Worm (Caenorhabditis elegans) whole organism, L1 larva: ENCODE data around the gene C50H2.13.

Source experiments
- C04F5.9 ChIP-seq: sonication (generic microtip); optimal IDR thresholded peaks from 2 replicates; lab custom pipeline; 2016; ENCODE audit warnings: missing genetic modification characterization, missing compliant biosample characterization
- F16B12.6 ChIP-seq: fragments of 150-350 bp; optimal IDR thresholded peaks from 2 replicates; lab custom pipeline; 2014; ENCODE audit warnings: missing biosample characterization, missing genetic modification characterization
- alr-1 ChIP-seq: fragments of 200-800 bp; sonication (Bioruptor generic); optimal IDR thresholded peaks from 2 replicates; lab custom pipeline; 2018; ENCODE audit warnings: borderline replicate concordance, mild to moderate bottlenecking, missing genetic modification characterization, missing compliant biosample characterization
- ama-1 ChIP-seq: fragments of 150-350 bp; optimal IDR thresholded peaks from 2 replicates; lab custom pipeline; 2014
- ceh-82 ChIP-seq, 3 experiments: fragments of 150-350 bp in 1 of 3; sonication (generic microtip) in 2 of 3; optimal IDR thresholded peaks; 2 replicates each; lab custom pipeline; 2014 to 2017; ENCODE audit warnings: missing biosample characterization in 3 of 3, missing genetic modification characterization in 3 of 3
- ceh-88 ChIP-seq: fragments of 200-800 bp; sonication (Bioruptor generic); IDR thresholded peaks from 2 replicates; pipeline ENCODE4 v1.3.6; 2022; ENCODE audit warnings: missing genetic modification characterization, missing compliant biosample characterization
- dsc-1 ChIP-seq: sonication (generic microtip); optimal IDR thresholded peaks from 2 replicates; lab custom pipeline; 2016; ENCODE audit warnings: mild to moderate bottlenecking, missing genetic modification characterization, missing compliant biosample characterization
- efl-3 ChIP-seq: fragments of 200-800 bp; sonication (Bioruptor generic); optimal IDR thresholded peaks from 2 replicates; lab custom pipeline; 2018; ENCODE audit warnings: mild to moderate bottlenecking, missing genetic modification characterization, missing compliant biosample characterization
- egl-27 ChIP-seq, 2 experiments: fragments of 150-350 bp in 1 of 2; sonication (generic microtip); optimal IDR thresholded peaks; 3 replicates each; lab custom pipeline; 2017 to 2018; ENCODE audit warnings: missing biosample characterization in 2 of 2, missing genetic modification characterization in 2 of 2, missing genetic modification reagents in 2 of 2
- ets-5 ChIP-seq: fragments of 200-800 bp; sonication (Bioruptor generic); IDR thresholded peaks from 2 replicates; pipeline ENCODE4 v1.3.6; 2022; ENCODE audit warnings: missing genetic modification characterization, missing compliant biosample characterization
- fkh-4 ChIP-seq: sonication (generic microtip); optimal IDR thresholded peaks from 2 replicates; lab custom pipeline; 2016; ENCODE audit warnings: missing compliant biosample characterization, missing genetic modification characterization, borderline replicate concordance
- jun-1 ChIP-seq: fragments of 150-350 bp; optimal IDR thresholded peaks from 2 replicates; lab custom pipeline; 2014; ENCODE audit warnings: missing biosample characterization, missing genetic modification reagents, missing genetic modification characterization
- lin-13 ChIP-seq: fragments of 150-350 bp; optimal IDR thresholded peaks from 2 replicates; lab custom pipeline; 2014; ENCODE audit warnings: missing biosample characterization, missing genetic modification reagents, missing genetic modification characterization
- lin-14 ChIP-seq: fragments of 200-800 bp; sonication (Bioruptor generic); optimal IDR thresholded peaks from 2 replicates; lab custom pipeline; 2018; ENCODE audit warnings: mild to moderate bottlenecking, missing genetic modification characterization, moderate library complexity, missing compliant biosample characterization
- lin-15B ChIP-seq: fragments of 150-350 bp; sonication (generic microtip); optimal IDR thresholded peaks from 3 replicates; lab custom pipeline; 2014; ENCODE audit warnings: missing biosample characterization, missing genetic modification characterization
- lir-3 ChIP-seq: sonication (generic microtip); optimal IDR thresholded peaks from 2 replicates; lab custom pipeline; 2016; ENCODE audit warnings: mild to moderate bottlenecking, missing genetic modification characterization, moderate library complexity, missing compliant biosample characterization; ENCODE audit not compliant: poor library complexity
- mdl-1 ChIP-seq, 2 experiments: fragments of 150-350 bp; optimal IDR thresholded peaks; 2 replicates each; lab custom pipeline; 2014 to 2017; ENCODE audit warnings: missing biosample characterization in 2 of 2, missing genetic modification characterization in 2 of 2, inconsistent platforms in 1 of 2
- mef-2 ChIP-seq: fragments of 150-350 bp; optimal IDR thresholded peaks from 2 replicates; lab custom pipeline; 2014; ENCODE audit warnings: missing biosample characterization, missing genetic modification characterization
- nhr-12 ChIP-seq: sonication (generic microtip); optimal IDR thresholded peaks from 2 replicates; lab custom pipeline; 2017; ENCODE audit warnings: missing biosample characterization, missing genetic modification characterization
- nhr-20 ChIP-seq: sonication (generic microtip); optimal IDR thresholded peaks from 2 replicates; lab custom pipeline; 2016; ENCODE audit warnings: mild to moderate bottlenecking, missing genetic modification characterization, missing compliant biosample characterization
- nhr-237 ChIP-seq: fragments of 150-350 bp; optimal IDR thresholded peaks from 2 replicates; lab custom pipeline; 2014; ENCODE audit warnings: missing biosample characterization, missing genetic modification characterization
- nhr-28 ChIP-seq: fragments of 150-350 bp; optimal IDR thresholded peaks from 2 replicates; lab custom pipeline; 2014; ENCODE audit warnings: missing biosample characterization, missing genetic modification characterization
- nhr-71 ChIP-seq: sonication (generic microtip); optimal IDR thresholded peaks from 2 replicates; lab custom pipeline; 2016; ENCODE audit warnings: mild to moderate bottlenecking, missing genetic modification characterization, moderate library complexity, missing compliant biosample characterization
- nhr-76 ChIP-seq: sonication (generic microtip); optimal IDR thresholded peaks from 2 replicates; lab custom pipeline; 2017; ENCODE audit warnings: missing biosample characterization, missing genetic modification characterization
- nhr-77 ChIP-seq: fragments of 150-350 bp; optimal IDR thresholded peaks from 2 replicates; lab custom pipeline; 2014; ENCODE audit warnings: missing biosample characterization, missing genetic modification characterization
- pax-3 ChIP-seq: fragments of 200-800 bp; sonication (Bioruptor generic); optimal IDR thresholded peaks from 2 replicates; lab custom pipeline; 2018; ENCODE audit warnings: mild to moderate bottlenecking, missing genetic modification characterization, moderate library complexity, missing compliant biosample characterization
- pqm-1 ChIP-seq: sonication (generic microtip); optimal IDR thresholded peaks from 3 replicates; lab custom pipeline; 2017; ENCODE audit warnings: missing biosample characterization, missing genetic modification characterization
- rnt-1 ChIP-seq: sonication (generic microtip); optimal IDR thresholded peaks from 2 replicates; lab custom pipeline; 2016; ENCODE audit warnings: mild to moderate bottlenecking, missing genetic modification characterization, moderate library complexity, missing compliant biosample characterization
- sox-4 ChIP-seq: sonication (generic microtip); optimal IDR thresholded peaks from 2 replicates; lab custom pipeline; 2016; ENCODE audit warnings: missing genetic modification characterization, missing compliant biosample characterization
- sptf-1 ChIP-seq: fragments of 150-350 bp; optimal IDR thresholded peaks from 2 replicates; lab custom pipeline; 2014; ENCODE audit warnings: missing biosample characterization, missing genetic modification characterization
- tbx-2 ChIP-seq: sonication (generic microtip); optimal IDR thresholded peaks from 2 replicates; lab custom pipeline; 2016; ENCODE audit warnings: missing genetic modification characterization, missing compliant biosample characterization
- unc-30 ChIP-seq: sonication (generic microtip); optimal IDR thresholded peaks from 2 replicates; lab custom pipeline; 2017; ENCODE audit warnings: missing biosample characterization, missing genetic modification characterization
- unc-86 ChIP-seq: sonication (generic microtip); optimal IDR thresholded peaks from 2 replicates; lab custom pipeline; 2016; ENCODE audit warnings: missing genetic modification characterization, missing compliant biosample characterization
- unc-98 ChIP-seq: fragments of 200-800 bp; sonication (Bioruptor generic); IDR thresholded peaks from 2 replicates; pipeline ENCODE4 v1.3.6; 2022; ENCODE audit warnings: missing genetic modification characterization, missing compliant biosample characterization
- zag-1 ChIP-seq: fragments of 150-350 bp; optimal IDR thresholded peaks from 2 replicates; lab custom pipeline; 2014; ENCODE audit warnings: missing biosample characterization, missing genetic modification characterization
- ztf-11 ChIP-seq, 2 experiments: sonication (generic microtip); optimal IDR thresholded peaks; 2 replicates each; lab custom pipeline; 2016 to 2017; ENCODE audit warnings: missing genetic modification characterization in 2 of 2, missing biosample characterization in 1 of 2, missing compliant biosample characterization in 1 of 2
- ztf-4 ChIP-seq: fragments of 150-350 bp; optimal IDR thresholded peaks from 2 replicates; lab custom pipeline; 2014; ENCODE audit warnings: missing biosample characterization, missing genetic modification characterization

The C50H2.13 gene

DNA sequence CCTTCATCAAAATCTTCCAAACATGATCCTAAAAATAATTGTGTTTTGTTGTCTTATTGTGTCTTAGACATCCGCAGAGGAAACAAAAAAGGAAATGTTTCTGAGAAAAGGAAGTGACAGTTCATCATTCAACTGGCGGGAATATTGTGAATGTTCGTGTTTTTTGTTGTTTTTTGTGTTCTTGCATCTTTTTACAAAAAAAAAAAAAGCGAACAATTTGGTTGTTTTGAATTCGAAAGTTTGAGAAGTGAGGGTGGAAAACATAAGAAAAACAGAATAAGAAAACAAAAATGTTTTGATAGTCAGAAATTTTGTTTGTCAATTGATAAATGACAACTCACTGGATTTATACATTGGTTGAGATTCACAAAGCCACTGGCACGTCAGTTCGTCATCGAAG is 16.7 kb upstream of the C50H2.13 start:
- TF ChIP-seq nhr-76 (tag; lab: Kevin White, UChicago): no peak
- TF ChIP-seq ztf-11 (tag; optimal IDR thresholded peaks at IDR 0.05; lab: Kevin White, UChicago): no peak
- TF ChIP-seq nhr-237 (tag; lab: Kevin White, UChicago): no peak
- no peak for TF ChIP-seq efl-3
- TF ChIP-seq rnt-1 (tag; lab: Kevin White, UChicago): no peak
- TF ChIP-seq tbx-2: no peak
- no peak for TF ChIP-seq zag-1 (tag; lab: Kevin White, UChicago)
- TF ChIP-seq dsc-1: no peak
- no peak for TF ChIP-seq lir-3 (tag; lab: Kevin White, UChicago)
- no peak for TF ChIP-seq unc-98 (GFP tag; lab: Robert Waterston, UW)
- TF ChIP-seq pax-3 (tag; lab: Kevin White, UChicago): no peak
- no peak for TF ChIP-seq lin-15B (tag; lab: Kevin White, UChicago)

DNA sequence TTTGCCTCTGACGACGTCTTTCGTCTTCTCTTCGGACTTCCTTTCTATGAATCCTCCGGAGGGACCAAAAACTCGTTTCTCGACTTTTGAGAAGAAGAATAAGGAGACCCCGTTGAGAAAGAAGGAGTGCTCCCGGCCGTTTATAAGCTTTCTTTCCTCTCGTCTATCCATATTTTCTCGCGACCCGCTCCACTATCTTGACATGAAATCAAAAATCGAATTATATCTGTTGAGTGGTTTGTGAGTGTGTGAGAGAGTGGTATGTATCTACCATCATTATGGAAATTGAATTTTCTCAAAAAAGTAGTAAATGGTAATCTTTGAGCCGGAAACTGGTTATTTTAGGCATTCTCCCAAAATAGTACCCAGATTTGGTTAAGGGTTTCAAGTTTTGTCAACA is 15.2 kb upstream of the C50H2.13 start:
- peak; percentile 70 for TF ChIP-seq lin-14 (GFP tag; lab: Kevin White, UChicago)
- TF ChIP-seq fkh-4 (tag; lab: Kevin White, UChicago): no peak
- TF ChIP-seq ets-5: no peak
- no peak for TF ChIP-seq nhr-77
- TF ChIP-seq alr-1 (tag; lab: Kevin White, UChicago): no peak
- TF ChIP-seq ceh-82 (tag; optimal IDR thresholded peaks at IDR 0.05; lab: Kevin White, UChicago): no peak
- no peak for TF ChIP-seq nhr-28 (tag; lab: Kevin White, UChicago)
- TF ChIP-seq sptf-1 (tag; lab: Kevin White, UChicago): no peak

DNA sequence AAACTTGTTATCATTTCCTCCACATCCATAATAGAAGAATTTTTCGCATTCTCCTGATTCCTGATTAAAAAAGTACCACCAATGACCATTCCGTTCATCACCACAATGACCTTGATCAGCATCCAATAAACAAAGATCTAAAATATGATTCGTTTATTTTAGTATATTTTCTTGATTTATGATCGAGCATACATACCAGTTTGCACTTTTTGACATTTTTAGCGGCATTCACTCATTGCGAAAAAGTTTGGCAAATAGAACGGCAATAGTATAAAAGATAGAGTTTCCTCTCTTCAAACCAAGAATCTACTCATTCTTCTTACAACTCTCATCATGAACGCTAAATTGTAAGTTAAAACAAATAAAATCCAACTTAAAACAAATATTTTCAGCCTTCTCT is 12.5 kb upstream of the C50H2.13 start, which contains the start of gene fipr-10:
Gene fipr-10 (plus strand): TSS at position 301 of the 400 bp plus-strand sequence.
- TF ChIP-seq unc-30 (tag; lab: Kevin White, UChicago) (no peak), ama-1 (lab: Kevin White, UChicago) (no peak), F16B12.6 (tag; lab: Kevin White, UChicago) (no peak), tbx-2 (no peak), ceh-82 (tag; optimal IDR thresholded peaks at IDR 0.05; lab: Kevin White, UChicago) (no peak), ceh-88 (GFP tag; lab: Robert Waterston, UW) (no peak), egl-27 (tag; optimal IDR thresholded peaks at IDR 0.05; lab: Kevin White, UChicago) (no peak), mdl-1 (tag; optimal IDR thresholded peaks at IDR 0.05; lab: Kevin White, UChicago) (no peak), lin-14 (GFP tag; lab: Kevin White, UChicago) (no peak), sox-4 (tag; lab: Kevin White, UChicago) (no peak), nhr-71 (tag; lab: Kevin White, UChicago) (no peak), nhr-12 (tag; lab: Kevin White, UChicago) (no peak), ztf-4 (tag; lab: Kevin White, UChicago) (no peak), pqm-1 (tag; lab: Kevin White, UChicago) (no peak)

DNA sequence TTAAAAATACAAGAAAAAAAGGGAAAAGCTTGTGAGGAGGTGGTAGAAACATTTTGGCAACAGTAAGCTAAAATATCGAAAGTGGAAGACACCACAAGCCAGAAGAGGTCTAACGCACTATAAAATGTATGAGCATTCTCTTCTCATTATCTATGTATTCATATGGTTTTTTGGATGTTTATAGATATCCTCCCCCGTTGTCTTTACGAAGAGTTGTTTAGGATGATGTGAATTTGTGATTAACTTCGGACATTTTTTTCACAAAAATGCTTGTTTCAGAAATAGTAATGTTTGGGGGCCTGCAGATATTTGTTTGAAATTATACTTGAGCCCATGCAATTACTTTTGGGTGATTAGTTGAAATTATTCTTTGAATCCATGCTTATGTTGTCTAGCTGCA is 11.3 kb upstream of the C50H2.13 start, which contains the start of gene mec-9:
Gene mec-9 (minus strand): TSS at position 101 of the 400 bp plus-strand sequence.
- TF ChIP-seq unc-86 (no peak), lin-13 (GFP tag; lab: Kevin White, UChicago) (no peak), unc-30 (tag; lab: Kevin White, UChicago) (no peak), dsc-1 (no peak), jun-1 (no peak), nhr-20 (tag; lab: Kevin White, UChicago) (no peak), ets-5 (no peak), C04F5.9 (tag; lab: Kevin White, UChicago) (no peak), mef-2 (tag; lab: Kevin White, UChicago) (no peak)
